Worm (Caenorhabditis elegans) whole organism, young adult: Measurements from ENCODE around the gene col-36.

Source experiments
- B0019.2 ChIP-seq: fragments of 200-800 bp; sonication (Bioruptor generic); conservative IDR thresholded peaks from 2 replicates; pipeline ENCODE4 v1.3.6; 2022; ENCODE audit warnings: missing genetic modification reagents, missing genetic modification characterization, missing compliant biosample characterization
- B0035.1 ChIP-seq: sonication (generic microtip); optimal IDR thresholded peaks from 2 replicates; lab custom pipeline; 2016; ENCODE audit warnings: missing genetic modification characterization, mild to moderate bottlenecking, missing compliant biosample characterization, missing genotype, missing genetic modification reagents
- F37B4.10 ChIP-seq: fragments of 200-800 bp; sonication (Bioruptor generic); IDR thresholded peaks from 2 replicates; pipeline ENCODE4 v1.3.6; 2022; ENCODE audit warnings: missing genetic modification characterization, missing compliant biosample characterization
- F49E8.2 ChIP-seq: sonication (generic microtip); optimal IDR thresholded peaks from 3 replicates; lab custom pipeline; 2017; ENCODE audit warnings: missing genetic modification characterization, mild to moderate bottlenecking, missing compliant biosample characterization, antibody characterized with exemption, moderate library complexity; ENCODE audit not compliant: insufficient read depth
- F52B5.7 ChIP-seq: sonication (generic microtip); optimal IDR thresholded peaks from 2 replicates; lab custom pipeline; 2016; ENCODE audit warnings: mild to moderate bottlenecking, missing genetic modification characterization, missing compliant biosample characterization
- T26A5.8 ChIP-seq: sonication (generic microtip); optimal IDR thresholded peaks from 2 replicates; lab custom pipeline; 2016; ENCODE audit warnings: missing genetic modification characterization, missing compliant biosample characterization
- Y53F4B.3 ChIP-seq: fragments of 200-800 bp; sonication (Bioruptor generic); IDR thresholded peaks from 2 replicates; pipeline ENCODE4 v1.3.6; 2022; ENCODE audit warnings: missing genetic modification reagents, missing genetic modification characterization, missing compliant biosample characterization
- Y56A3A.18 ChIP-seq: fragments of 200-800 bp; sonication (Bioruptor generic); IDR thresholded peaks from 2 replicates; pipeline ENCODE4 v1.3.6; 2022; ENCODE audit warnings: missing genetic modification reagents, missing genetic modification characterization, missing compliant biosample characterization
- Y95B8A.8 ChIP-seq: fragments of 200-800 bp; sonication (Bioruptor generic); IDR thresholded peaks from 2 replicates; pipeline ENCODE4 v1.3.6; 2022; ENCODE audit warnings: missing genetic modification reagents, missing genetic modification characterization, missing compliant biosample characterization
- ZK185.1 ChIP-seq: sonication (generic microtip); optimal IDR thresholded peaks from 2 replicates; lab custom pipeline; 2016; ENCODE audit warnings: mild to moderate bottlenecking, missing genetic modification characterization, missing compliant biosample characterization; ENCODE audit not compliant: poor library complexity, severe bottlenecking
- aptf-2 ChIP-seq: fragments of 200-800 bp; sonication (Bioruptor generic); conservative IDR thresholded peaks from 2 replicates; pipeline ENCODE4 v1.3.6; 2022; ENCODE audit warnings: missing genetic modification reagents, missing genetic modification characterization, missing compliant biosample characterization
- attf-3 ChIP-seq: fragments of 200-800 bp; sonication (Bioruptor generic); conservative IDR thresholded peaks from 2 replicates; pipeline ENCODE4 v1.3.6; 2022; ENCODE audit warnings: missing genetic modification reagents, missing genetic modification characterization, missing compliant biosample characterization
- attf-5 ChIP-seq: fragments of 200-800 bp; sonication (Bioruptor generic); optimal IDR thresholded peaks from 2 replicates; lab custom pipeline; 2018; ENCODE audit warnings: mild to moderate bottlenecking, missing genetic modification characterization, missing compliant biosample characterization
- attf-6 ChIP-seq: fragments of 200-800 bp; sonication (Bioruptor generic); IDR thresholded peaks from 2 replicates; pipeline ENCODE4 v1.3.6; 2022; ENCODE audit warnings: missing genetic modification reagents, missing genetic modification characterization, missing compliant biosample characterization
- bed-1 ChIP-seq: fragments of 200-800 bp; sonication (Bioruptor generic); IDR thresholded peaks from 2 replicates; pipeline ENCODE4 v1.3.6; 2022; ENCODE audit warnings: missing genetic modification reagents, missing genetic modification characterization, missing compliant biosample characterization
- ceh-100 ChIP-seq: fragments of 200-800 bp; sonication (Bioruptor generic); IDR thresholded peaks from 2 replicates; pipeline ENCODE4 v1.3.6; 2022; ENCODE audit warnings: missing genetic modification reagents, missing genetic modification characterization, missing compliant biosample characterization
- ceh-58 ChIP-seq: fragments of 200-800 bp; sonication (Bioruptor generic); IDR thresholded peaks from 2 replicates; pipeline ENCODE4 v1.3.6; 2022; ENCODE audit warnings: missing genetic modification characterization, missing compliant biosample characterization
- ceh-91 ChIP-seq: fragments of 200-800 bp; sonication (Bioruptor generic); IDR thresholded peaks from 2 replicates; pipeline ENCODE4 v1.3.6; 2022; ENCODE audit warnings: missing genetic modification reagents, missing genetic modification characterization, missing compliant biosample characterization
- chd-7 ChIP-seq: sonication (generic microtip); optimal IDR thresholded peaks from 2 replicates; lab custom pipeline; 2016; ENCODE audit warnings: mild to moderate bottlenecking, missing genetic modification characterization, moderate library complexity, missing compliant biosample characterization
- egl-44 ChIP-seq: fragments of 200-800 bp; sonication (Bioruptor generic); IDR thresholded peaks from 2 replicates; pipeline ENCODE4 v1.3.6; 2022; ENCODE audit warnings: missing genetic modification reagents, missing genetic modification characterization, missing compliant biosample characterization
- egrh-3 ChIP-seq: fragments of 200-800 bp; sonication (Bioruptor generic); IDR thresholded peaks from 2 replicates; pipeline ENCODE4 v1.3.6; 2022; ENCODE audit warnings: missing genetic modification reagents, missing genetic modification characterization, missing compliant biosample characterization
- ekl-4 ChIP-seq: fragments of 200-800 bp; sonication (Bioruptor generic); IDR thresholded peaks from 2 replicates; pipeline ENCODE4 v1.3.6; 2022; ENCODE audit warnings: missing genetic modification reagents, missing genetic modification characterization, missing compliant biosample characterization
- ets-4 ChIP-seq: fragments of 200-800 bp; sonication (Bioruptor generic); optimal IDR thresholded peaks from 2 replicates; lab custom pipeline; 2018; ENCODE audit warnings: mild to moderate bottlenecking, missing genetic modification characterization, missing compliant biosample characterization
- gei-17 ChIP-seq: fragments of 200-800 bp; sonication (Bioruptor generic); optimal IDR thresholded peaks from 2 replicates; lab custom pipeline; 2018; ENCODE audit warnings: mild to moderate bottlenecking, missing genetic modification characterization, missing compliant biosample characterization
- hlh-12 ChIP-seq: sonication (generic microtip); optimal IDR thresholded peaks from 2 replicates; lab custom pipeline; 2016; ENCODE audit warnings: missing genetic modification characterization, missing compliant biosample characterization
- hmg-1.2 ChIP-seq: fragments of 200-800 bp; sonication (Bioruptor generic); IDR thresholded peaks from 2 replicates; pipeline ENCODE4 v1.3.6; 2022; ENCODE audit warnings: missing genetic modification reagents, missing genetic modification characterization, missing compliant biosample characterization
- hmg-20 ChIP-seq: fragments of 200-800 bp; sonication (Bioruptor generic); IDR thresholded peaks from 2 replicates; pipeline ENCODE4 v1.3.6; 2022; ENCODE audit warnings: missing genetic modification reagents, missing genetic modification characterization, missing compliant biosample characterization
- hrde-1 ChIP-seq: sonication (generic microtip); optimal IDR thresholded peaks from 2 replicates; lab custom pipeline; 2016; ENCODE audit warnings: missing genetic modification characterization, mild to moderate bottlenecking, missing compliant biosample characterization, moderate library complexity, missing genotype, missing genetic modification reagents, borderline replicate concordance
- hsf-1 ChIP-seq: fragments of 200-800 bp; sonication (Bioruptor generic); IDR thresholded peaks from 2 replicates; pipeline ENCODE4 v1.3.6; 2022; ENCODE audit warnings: missing genetic modification reagents, missing genetic modification characterization, missing compliant biosample characterization
- let-526 ChIP-seq: fragments of 200-800 bp; sonication (Bioruptor generic); IDR thresholded peaks from 2 replicates; pipeline ENCODE4 v1.3.6; 2022; ENCODE audit warnings: missing genetic modification reagents, missing genetic modification characterization, missing compliant biosample characterization
- lsl-1 ChIP-seq: fragments of 200-800 bp; sonication (Bioruptor generic); optimal IDR thresholded peaks from 2 replicates; lab custom pipeline; 2018; ENCODE audit warnings: mild to moderate bottlenecking, missing genetic modification characterization, moderate library complexity, missing compliant biosample characterization
- madf-3 ChIP-seq: fragments of 200-800 bp; sonication (Bioruptor generic); IDR thresholded peaks from 2 replicates; pipeline ENCODE4 v1.3.6; 2022; ENCODE audit warnings: missing genetic modification reagents, missing genetic modification characterization, missing compliant biosample characterization
- madf-6 ChIP-seq: fragments of 200-800 bp; sonication (Bioruptor generic); IDR thresholded peaks from 2 replicates; pipeline ENCODE4 v1.3.6; 2022; ENCODE audit warnings: missing genetic modification reagents, missing genetic modification characterization, missing compliant biosample characterization
- mcd-1 ChIP-seq: fragments of 200-800 bp; sonication (Bioruptor generic); IDR thresholded peaks from 2 replicates; pipeline ENCODE4 v1.3.6; 2022; ENCODE audit warnings: missing genetic modification reagents, missing genetic modification characterization, missing compliant biosample characterization
- nhr-179 ChIP-seq: sonication (generic microtip); optimal IDR thresholded peaks from 2 replicates; lab custom pipeline; 2016; ENCODE audit warnings: mild to moderate bottlenecking, missing genetic modification characterization, missing compliant biosample characterization
- nhr-90 ChIP-seq: sonication (generic microtip); optimal IDR thresholded peaks from 2 replicates; lab custom pipeline; 2016; ENCODE audit warnings: missing genotype, mild to moderate bottlenecking, missing genetic modification characterization, missing compliant biosample characterization
- pha-4 ChIP-seq: fragments of 150-350 bp; sonication (generic microtip); optimal IDR thresholded peaks from 2 replicates; lab custom pipeline; 2014; ENCODE audit warnings: missing biosample characterization, missing genetic modification reagents, missing genetic modification characterization
- rcor-1 ChIP-seq: fragments of 200-800 bp; sonication (Bioruptor generic); IDR thresholded peaks from 2 replicates; pipeline ENCODE4 v1.3.6; 2022; ENCODE audit warnings: missing genetic modification reagents, missing genetic modification characterization, missing compliant biosample characterization
- repo-1 ChIP-seq: sonication (generic microtip); optimal IDR thresholded peaks from 2 replicates; lab custom pipeline; 2017; ENCODE audit warnings: mild to moderate bottlenecking, missing genetic modification characterization, missing compliant biosample characterization
- sea-2 ChIP-seq: fragments of 200-800 bp; sonication (Bioruptor generic); IDR thresholded peaks from 2 replicates; pipeline ENCODE4 v1.3.6; 2022; ENCODE audit warnings: missing genetic modification characterization, missing compliant biosample characterization
- somi-1 ChIP-seq: fragments of 200-800 bp; sonication (Bioruptor generic); optimal IDR thresholded peaks from 2 replicates; lab custom pipeline; 2018; ENCODE audit warnings: mild to moderate bottlenecking, missing genetic modification characterization, missing compliant biosample characterization
- unc-130 ChIP-seq: sonication (generic microtip); optimal IDR thresholded peaks from 2 replicates; lab custom pipeline; 2016; ENCODE audit warnings: missing genetic modification reagents, missing genetic modification characterization, missing compliant biosample characterization
- ztf-25 ChIP-seq: fragments of 200-800 bp; sonication (Bioruptor generic); IDR thresholded peaks from 2 replicates; pipeline ENCODE4 v1.3.6; 2022; ENCODE audit warnings: missing genetic modification reagents, missing genetic modification characterization, missing compliant biosample characterization
- ztf-26 ChIP-seq: sonication (generic microtip); optimal IDR thresholded peaks from 2 replicates; lab custom pipeline; 2017; ENCODE audit warnings: missing genetic modification characterization, missing compliant biosample characterization

col-36 gene

DNA sequence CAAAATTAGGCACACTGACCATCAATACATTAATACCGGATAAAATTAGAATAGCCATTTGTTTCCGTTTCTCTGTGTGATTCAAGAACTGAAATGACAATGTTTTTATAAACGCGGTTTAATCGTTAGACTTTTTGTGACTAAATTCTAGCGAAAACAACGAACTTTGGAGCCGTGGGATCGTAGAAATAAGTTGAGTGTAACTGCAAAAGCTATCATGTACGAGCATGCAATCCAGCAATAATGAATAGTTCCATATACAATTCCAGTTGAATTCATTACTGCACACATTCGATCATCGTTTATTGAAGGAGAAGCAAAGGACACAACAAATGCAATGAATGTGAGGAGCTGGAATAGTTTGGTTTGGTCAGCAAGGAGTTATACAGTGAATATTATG is 17.5 kb upstream of the col-36 start:
- TF ChIP-seq repo-1 (no peak), hrde-1 (tag; lab: Kevin White, UChicago) (no peak), madf-6 (GFP tag; lab: Robert Waterston, UW) (no peak), attf-3 (GFP tag; lab: Robert Waterston, UW) (no peak), ets-4 (GFP tag; lab: Kevin White, UChicago) (no peak), attf-6 (GFP tag; lab: Robert Waterston, UW) (no peak), ZK185.1 (tag; lab: Kevin White, UChicago) (no peak), nhr-179 (tag; lab: Kevin White, UChicago) (no peak), rcor-1 (GFP tag; lab: Robert Waterston, UW) (no peak), aptf-2 (GFP tag; lab: Robert Waterston, UW) (no peak), hmg-20 (no peak), nhr-90 (tag; lab: Kevin White, UChicago) (no peak), F37B4.10 (GFP tag; lab: Robert Waterston, UW) (no peak), gei-17 (GFP tag; lab: Kevin White, UChicago) (no peak), hmg-1.2 (GFP tag; lab: Robert Waterston, UW) (no peak), ceh-100 (GFP tag; lab: Robert Waterston, UW) (no peak), pha-4 (tag; lab: Kevin White, UChicago) (no peak), chd-7 (no peak), egl-44 (GFP tag; lab: Robert Waterston, UW) (no peak)

DNA sequence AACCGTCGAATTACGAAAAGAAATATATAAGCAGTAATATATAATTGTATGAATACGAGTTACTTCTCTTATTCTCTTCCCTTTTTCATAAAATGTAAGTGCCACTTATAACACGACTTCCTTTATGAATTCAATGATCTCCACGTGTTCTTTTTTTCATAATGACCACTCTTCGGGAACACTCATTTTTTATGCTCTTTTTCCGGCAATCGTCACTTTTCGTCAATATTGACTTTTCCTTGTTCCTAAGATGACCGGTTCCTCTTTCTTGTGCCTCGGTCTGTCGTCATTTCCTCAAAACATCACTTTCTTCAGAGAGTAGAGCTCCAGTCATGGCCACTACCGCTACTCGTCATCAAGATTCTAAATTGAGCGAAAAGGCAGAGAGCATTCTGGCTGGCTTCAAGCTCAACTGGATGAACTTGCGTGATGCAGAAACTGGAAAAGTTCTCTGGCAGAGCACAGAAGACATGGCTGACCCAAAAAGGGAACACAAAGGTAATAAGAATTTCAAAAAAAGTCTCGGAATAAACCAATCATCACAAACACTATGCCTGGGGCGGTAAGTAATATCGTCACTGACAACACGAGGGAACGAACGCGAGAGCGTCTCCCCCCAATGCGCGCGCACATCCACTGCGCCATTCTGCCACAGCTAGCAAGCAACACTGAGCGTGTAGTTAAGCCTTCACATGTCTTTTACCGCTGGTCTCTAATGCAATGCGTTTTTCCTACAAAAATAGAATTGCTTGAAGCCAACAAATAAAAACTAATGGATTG is 15.1 kb upstream of the col-36 start, which contains the start of gene pdl-1:
TSS of gene pdl-1 (plus strand) at position 309 of the 780 bp plus-strand sequence.
- TF ChIP-seq bed-1 (peak; percentile 94), unc-130 (GFP tag; lab: Kevin White, UChicago) (peak; percentile 64), lsl-1 (GFP tag; lab: Kevin White, UChicago) (peak; percentile 60), F37B4.10 (GFP tag; lab: Robert Waterston, UW) (0 out of 2 replicates have a peak, but pooled peaks have one; percentile 23), nhr-179 (tag; lab: Kevin White, UChicago) (peak; percentile 77), F49E8.2 (tag; lab: Kevin White, UChicago) (no peak), let-526 (GFP tag; lab: Robert Waterston, UW) (peak; percentile 39; the same call in 1 of the 2 replicates), Y56A3A.18 (GFP tag; lab: Robert Waterston, UW) (peak; percentile 91), ceh-58 (no peak), hlh-12 (tag; lab: Kevin White, UChicago) (peak; percentile 84), sea-2 (GFP tag; lab: Robert Waterston, UW) (0 out of 2 replicates have a peak, but pooled peaks have one; percentile 80), ztf-25 (GFP tag; lab: Robert Waterston, UW) (peak; percentile 84; the same call in 1 of the 2 replicates), somi-1 (GFP tag; lab: Kevin White, UChicago) (peak; percentile 76), madf-6 (GFP tag; lab: Robert Waterston, UW) (peak; percentile 73; the same call in 1 of the 2 replicates), egl-44 (GFP tag; lab: Robert Waterston, UW) (peak; percentile 94), mcd-1 (GFP tag; lab: Robert Waterston, UW) (peak; percentile 66), ztf-26 (tag; lab: Kevin White, UChicago) (peak; percentile 73), attf-6 (GFP tag; lab: Robert Waterston, UW) (no peak; the same call in none of the 2 replicates), B0019.2 (GFP tag; lab: Robert Waterston, UW) (0 out of 2 replicates have a peak, but pooled peaks have one; percentile 26), B0035.1 (tag; lab: Kevin White, UChicago) (peak; percentile 59), madf-3 (peak; percentile 53; the same call in 1 of the 2 replicates), attf-5 (GFP tag; lab: Kevin White, UChicago) (peak; percentile 82), ZK185.1 (tag; lab: Kevin White, UChicago) (peak; percentile 94), chd-7 (peak; percentile 86), hmg-20 (peak; percentile 77), rcor-1 (GFP tag; lab: Robert Waterston, UW) (peak; percentile 67), egrh-3 (peak; percentile 57), F52B5.7 (tag; lab: Kevin White, UChicago) (peak; percentile 94), ceh-91 (GFP tag; lab: Robert Waterston, UW) (no peak), Y53F4B.3 (GFP tag; lab: Robert Waterston, UW) (peak; percentile 68; the same call in 1 of the 2 replicates), hsf-1 (peak; percentile 50; the same call in 1 of the 2 replicates), Y95B8A.8 (peak; percentile 62; the same call in 1 of the 2 replicates), T26A5.8 (peak; percentile 79), ekl-4 (peak; percentile 88)
